Fruit fly (Drosophila melanogaster) whole organism, embryonic: ENCODE data around the gene Ret.

Experiments used
- Blimp-1 ChIP-seq: fragments of 200-800 bp; sonication (Bioruptor generic); optimal IDR thresholded peaks from 3 replicates; lab custom pipeline; 2018; ENCODE audit warnings: missing biosample characterization, missing genetic modification characterization, mild to moderate bottlenecking, moderate library complexity, missing genetic modification reagents
- BtbVII ChIP-seq: fragments of 200-800 bp; sonication (Bioruptor generic); optimal IDR thresholded peaks from 3 replicates; lab custom pipeline; 2017; ENCODE audit warnings: missing biosample characterization, mild to moderate bottlenecking, missing genetic modification characterization
- CG10543 ChIP-seq: fragments of 200-800 bp; sonication (Bioruptor generic); optimal IDR thresholded peaks from 3 replicates; lab custom pipeline; 2017; ENCODE audit warnings: missing biosample characterization, mild to moderate bottlenecking, missing genetic modification characterization, moderate library complexity
- CG11085 ChIP-seq: fragments of 200-800 bp; sonication (Bioruptor generic); IDR thresholded peaks from 2 replicates; pipeline ENCODE4 v1.3.6; 2022; ENCODE audit warnings: missing biosample characterization, missing genetic modification characterization
- CG11456 ChIP-seq: fragments of 200-800 bp; sonication (Bioruptor generic); IDR thresholded peaks from 3 replicates; pipeline ENCODE4 v1.3.6; 2022; ENCODE audit warnings: missing biosample characterization, missing genetic modification characterization
- CG11504 ChIP-seq: fragments of 200-800 bp; sonication (Bioruptor generic); optimal IDR thresholded peaks from 3 replicates; lab custom pipeline; 2019; ENCODE audit warnings: missing biosample characterization, mild to moderate bottlenecking, missing genetic modification characterization, moderate library complexity
- CG12104 ChIP-seq: fragments of 200-800 bp; sonication (Bioruptor generic); optimal IDR thresholded peaks from 3 replicates; lab custom pipeline; 2016; ENCODE audit warnings: missing biosample characterization, missing genetic modification characterization
- CG12769 ChIP-seq: fragments of 200-800 bp; sonication (Bioruptor generic); optimal IDR thresholded peaks from 2 replicates; lab custom pipeline; 2019; ENCODE audit warnings: missing biosample characterization, mild to moderate bottlenecking, missing genetic modification characterization, moderate library complexity
- CG12942 ChIP-seq: fragments of 200-800 bp; sonication (Bioruptor generic); optimal IDR thresholded peaks from 3 replicates; lab custom pipeline; 2016; ENCODE audit warnings: missing biosample characterization, missing genetic modification characterization
- CG13894 ChIP-seq: fragments of 200-800 bp; sonication (Bioruptor generic); optimal IDR thresholded peaks from 3 replicates; lab custom pipeline; 2018; ENCODE audit warnings: missing biosample characterization, mild to moderate bottlenecking, missing genetic modification characterization, moderate library complexity
- CG1603 ChIP-seq: fragments of 200-800 bp; sonication (Bioruptor generic); optimal IDR thresholded peaks from 2 replicates; lab custom pipeline; 2019; ENCODE audit warnings: missing biosample characterization, mild to moderate bottlenecking, missing genetic modification characterization, moderate library complexity
- CG17186 ChIP-seq: fragments of 200-800 bp; sonication (Bioruptor generic); optimal IDR thresholded peaks from 3 replicates; lab custom pipeline; 2017; ENCODE audit warnings: missing biosample characterization, missing genetic modification reagents, missing genetic modification characterization
- CG17829 ChIP-seq: fragments of 200-800 bp; optimal IDR thresholded peaks from 2 replicates; lab custom pipeline; 2019; ENCODE audit warnings: missing biosample characterization, mild to moderate bottlenecking, missing genetic modification characterization, moderate library complexity
- CG18599 ChIP-seq: fragments of 200-800 bp; sonication (Bioruptor generic); optimal IDR thresholded peaks from 3 replicates; lab custom pipeline; 2017; ENCODE audit warnings: missing biosample characterization, missing genetic modification characterization, mild to moderate bottlenecking, moderate library complexity, missing genetic modification reagents
- CG18764 ChIP-seq: fragments of 200-800 bp; sonication (Bioruptor generic); optimal IDR thresholded peaks from 3 replicates; lab custom pipeline; 2016; ENCODE audit warnings: missing biosample characterization, missing genetic modification characterization
- CG3726 ChIP-seq: fragments of 200-800 bp; sonication (Bioruptor generic); IDR thresholded peaks from 3 replicates; pipeline ENCODE4, ENCODE4 v1.3.6; 2022; ENCODE audit warnings: missing biosample characterization, missing genetic modification characterization
- CG3847 ChIP-seq: fragments of 200-800 bp; sonication (Bioruptor generic); IDR thresholded peaks from 2 replicates; pipeline ENCODE4 v1.3.6; 2022; ENCODE audit warnings: missing biosample characterization, missing genetic modification characterization
- CG3995 ChIP-seq: fragments of 200-800 bp; sonication (Bioruptor generic); optimal IDR thresholded peaks from 3 replicates; lab custom pipeline; 2016; ENCODE audit warnings: missing biosample characterization, missing genetic modification characterization
- CG7357 ChIP-seq: fragments of 200-800 bp; sonication (Bioruptor generic); IDR thresholded peaks from 3 replicates; pipeline ENCODE4 v1.3.6; 2022; ENCODE audit warnings: missing biosample characterization, missing genetic modification characterization
- CG7745 ChIP-seq: fragments of 200-800 bp; sonication (Bioruptor generic); optimal IDR thresholded peaks from 2 replicates; lab custom pipeline; 2018; ENCODE audit warnings: missing biosample characterization, mild to moderate bottlenecking, missing genetic modification characterization, moderate library complexity
- CG7786 ChIP-seq: fragments of 200-800 bp; sonication (Bioruptor generic); optimal IDR thresholded peaks from 2 replicates; lab custom pipeline; 2016; ENCODE audit warnings: missing biosample characterization, missing genetic modification characterization
- CG8924 ChIP-seq: fragments of 200-800 bp; optimal IDR thresholded peaks from 3 replicates; lab custom pipeline; 2019; ENCODE audit warnings: missing biosample characterization, mild to moderate bottlenecking, missing genetic modification characterization, moderate library complexity
- CHES-1-like ChIP-seq: fragments of 200-800 bp; sonication (Bioruptor generic); optimal IDR thresholded peaks from 2 replicates; lab custom pipeline; 2016; ENCODE audit warnings: missing biosample characterization, missing genetic modification characterization
- Dip2 ChIP-seq: fragments of 200-800 bp; sonication (Bioruptor generic); IDR thresholded peaks from 2 replicates; pipeline ENCODE4 v1.3.6; 2022; ENCODE audit warnings: missing biosample characterization, missing genetic modification characterization
- Dip3 ChIP-seq: fragments of 200-800 bp; sonication (Bioruptor generic); optimal IDR thresholded peaks from 3 replicates; lab custom pipeline; 2016; ENCODE audit warnings: missing biosample characterization, missing genetic modification characterization
- Gug ChIP-seq: fragments of 200-800 bp; sonication (Bioruptor generic); IDR thresholded peaks from 4 replicates; pipeline ENCODE4 v1.3.6; 2022; ENCODE audit warnings: missing biosample characterization, missing genetic modification characterization
- Hmr ChIP-seq: fragments of 200-800 bp; sonication (Bioruptor generic); optimal IDR thresholded peaks from 3 replicates; lab custom pipeline; 2017; ENCODE audit warnings: mild to moderate bottlenecking, missing biosample characterization, missing genetic modification reagents, missing genetic modification characterization
- Hr78 ChIP-seq, 2 experiments: fragments of 200-800 bp in 1 of 2; fragments of >200 bp in 1 of 2; sonication (Bioruptor generic) in 1 of 2; optimal IDR thresholded peaks; 2 replicates each; lab custom pipeline; 2017 to 2019; ENCODE audit warnings: missing biosample characterization in 2 of 2, missing genetic modification characterization in 2 of 2, mild to moderate bottlenecking in 1 of 2, moderate library complexity in 1 of 2
- Mes4 ChIP-seq: fragments of 200-800 bp; sonication (Bioruptor generic); optimal IDR thresholded peaks from 2 replicates; lab custom pipeline; 2016; ENCODE audit warnings: missing biosample characterization, missing genetic modification characterization
- NFAT ChIP-seq: fragments of 200-800 bp; sonication (Bioruptor generic); IDR thresholded peaks from 2 replicates; pipeline ENCODE4 v1.3.6; 2022; ENCODE audit warnings: missing biosample characterization, missing genetic modification characterization
- Ravus ChIP-seq: fragments of 200-800 bp; sonication (Bioruptor generic); IDR thresholded peaks from 2 replicates; pipeline ENCODE4 v1.3.6; 2022; ENCODE audit warnings: missing biosample characterization, missing genetic modification characterization
- Taf1 ChIP-seq: fragments of 200-800 bp; sonication (Bioruptor generic); IDR thresholded peaks from 2 replicates; pipeline ENCODE4 v1.3.6; 2022; ENCODE audit warnings: missing biosample characterization, missing genetic modification characterization
- Xbp1 ChIP-seq: fragments of 200-800 bp; sonication (Bioruptor generic); optimal IDR thresholded peaks from 3 replicates; lab custom pipeline; 2016; ENCODE audit warnings: missing biosample characterization, mild to moderate bottlenecking, missing genetic modification characterization
- crc ChIP-seq: fragments of 200-800 bp; sonication (Bioruptor generic); optimal IDR thresholded peaks from 2 replicates; lab custom pipeline; 2016; ENCODE audit warnings: missing biosample characterization, missing genetic modification characterization
- da ChIP-seq: fragments of 200-800 bp; sonication (Bioruptor generic); optimal IDR thresholded peaks from 2 replicates; lab custom pipeline; 2016; ENCODE audit warnings: missing biosample characterization, missing genetic modification characterization
- fd102C ChIP-seq: fragments of 200-800 bp; sonication (Bioruptor generic); optimal IDR thresholded peaks from 2 replicates; lab custom pipeline; 2018; ENCODE audit warnings: missing biosample characterization, mild to moderate bottlenecking, missing genetic modification characterization, moderate library complexity
- ftz-f1 ChIP-seq: fragments of 200-800 bp; sonication (Bioruptor generic); optimal IDR thresholded peaks from 2 replicates; lab custom pipeline; 2016; ENCODE audit warnings: missing biosample characterization, missing genetic modification characterization
- grn ChIP-seq: fragments of 200-800 bp; sonication (Bioruptor generic); optimal IDR thresholded peaks from 3 replicates; lab custom pipeline; 2017; ENCODE audit warnings: missing biosample characterization, missing genetic modification characterization
- gro ChIP-seq: fragments of 200-800 bp; sonication (Bioruptor generic); optimal IDR thresholded peaks from 2 replicates; lab custom pipeline; 2016; ENCODE audit warnings: missing biosample characterization, missing genetic modification characterization
- ham ChIP-seq: fragments of 200-800 bp; sonication (Bioruptor generic); IDR thresholded peaks from 2 replicates; pipeline ENCODE4 v1.3.6; 2022; ENCODE audit warnings: missing biosample characterization, missing genetic modification characterization
- jumu ChIP-seq: fragments of 200-800 bp; sonication (Bioruptor generic); optimal IDR thresholded peaks from 3 replicates; lab custom pipeline; 2016; ENCODE audit warnings: missing biosample characterization, missing genetic modification characterization
- onecut ChIP-seq: fragments of 200-800 bp; sonication (Bioruptor generic); IDR thresholded peaks from 2 replicates; pipeline ENCODE4 v1.3.6; 2022; ENCODE audit warnings: missing biosample characterization, missing genetic modification characterization
- pnt ChIP-seq: fragments of 200-800 bp; sonication (Bioruptor generic); optimal IDR thresholded peaks from 3 replicates; lab custom pipeline; 2016; ENCODE audit warnings: missing biosample characterization, missing genetic modification characterization
- prd ChIP-seq, 3 experiments: fragments of >200 bp in 2 of 3; fragments of 200-800 bp in 1 of 3; sonication (Bioruptor generic) in 1 of 3; optimal IDR thresholded peaks in 2 of 3; IDR thresholded peaks in 1 of 3; 2 replicates in 2 of 3; 3 replicates in 1 of 3; pipeline versions ENCODE4 v1.3.6 to Lab custom; 2017 to 2022; ENCODE audit warnings: missing biosample characterization in 1 of 3, missing genetic modification characterization in 1 of 3
- sc ChIP-seq, 3 experiments: fragments of >200 bp in 2 of 3; fragments of 200-800 bp in 1 of 3; sonication (Bioruptor generic) in 1 of 3; optimal IDR thresholded peaks; 2 replicates in 2 of 3; 3 replicates in 1 of 3; lab custom pipeline; 2017; ENCODE audit warnings: mild to moderate bottlenecking in 1 of 3, missing biosample characterization in 1 of 3, missing genetic modification characterization in 1 of 3, missing genetic modification reagents in 1 of 3
- stwl ChIP-seq: fragments of 200-800 bp; sonication (Bioruptor generic); optimal IDR thresholded peaks from 3 replicates; lab custom pipeline; 2018; ENCODE audit warnings: missing biosample characterization, mild to moderate bottlenecking, missing genetic modification characterization, moderate library complexity
- sug ChIP-seq: fragments of 200-800 bp; optimal IDR thresholded peaks from 2 replicates; lab custom pipeline; 2019; ENCODE audit warnings: missing biosample characterization, mild to moderate bottlenecking, missing genetic modification characterization, moderate library complexity
- unc-4 ChIP-seq: fragments of 200-800 bp; sonication (Bioruptor generic); IDR thresholded peaks from 2 replicates; pipeline ENCODE4 v1.3.6; 2022; ENCODE audit warnings: missing biosample characterization, missing genetic modification characterization; ENCODE audit not compliant: partially characterized antibody
- usp ChIP-seq: fragments of >200 bp; optimal IDR thresholded peaks from 2 replicates; lab custom pipeline; 2017; ENCODE audit warnings: missing biosample characterization, missing genetic modification characterization

Gene Ret

DNA sequence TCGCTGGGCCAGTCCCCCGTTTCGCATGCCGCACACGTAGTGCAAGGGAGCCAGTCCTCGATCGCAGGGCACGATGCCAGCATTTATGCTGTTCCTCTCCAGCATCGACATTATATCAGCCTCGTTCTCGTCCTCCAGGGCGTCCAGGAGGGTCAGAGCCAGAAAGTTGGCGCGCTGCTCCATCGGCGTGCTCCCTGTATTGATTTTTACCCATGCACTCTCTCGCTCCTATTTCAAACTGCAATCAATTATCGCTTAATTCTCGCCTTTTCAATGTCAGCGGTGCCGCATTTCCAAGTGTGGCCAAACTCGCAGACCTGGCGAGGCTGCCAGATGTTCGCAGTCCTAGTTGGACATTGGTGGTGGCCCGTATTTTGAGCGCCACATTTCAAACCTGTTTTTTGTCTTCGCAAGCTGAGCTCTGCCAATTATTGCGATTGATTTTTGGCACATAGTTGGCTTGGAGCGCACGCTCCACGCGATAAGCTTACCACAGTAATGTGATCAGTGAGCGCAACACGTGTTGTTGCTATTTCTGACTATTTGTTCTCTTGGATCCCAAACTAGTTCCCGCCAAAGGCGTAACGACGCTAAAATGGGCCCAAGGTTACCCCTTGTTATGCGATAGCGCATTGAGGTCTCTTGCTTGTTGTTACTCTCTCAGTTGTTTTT lies 19.8 kb upstream of the Ret start, which contains the start of gene CG8679:
Gene CG8679 (minus strand): TSS at position 305 of the 672 bp plus-strand sequence.
- TF ChIP-seq onecut = peak; percentile 32
- TF ChIP-seq CG12769 (tag; lab: Kevin White, UChicago) = peak; percentile 75
- no peak for TF ChIP-seq CG7745 (tag; lab: Kevin White, UChicago)
- no peak for TF ChIP-seq Gug
- TF ChIP-seq CG3847 (GFP tag; lab: Robert Waterston, UW) = peak; percentile 56
- peak; percentile 97 for TF ChIP-seq ftz-f1 (GFP tag; lab: Kevin White, UChicago)
- TF ChIP-seq ham = no peak
- TF ChIP-seq usp (GFP tag; lab: Kevin White, UChicago) = no peak
- peak; percentile 78 for TF ChIP-seq sug (tag; lab: Kevin White, UChicago)
- no peak for TF ChIP-seq CG3995
- TF ChIP-seq CG11456 (GFP tag; lab: Robert Waterston, UW) = no peak
- no peak for TF ChIP-seq fd102C
- TF ChIP-seq Taf1 (GFP tag; lab: Robert Waterston, UW) = no peak
- TF ChIP-seq pnt (GFP tag; lab: Kevin White, UChicago) = no peak
- no peak for TF ChIP-seq BtbVII (GFP tag; lab: Kevin White, UChicago)
- TF ChIP-seq prd (optimal IDR thresholded peaks at IDR 0.05; lab: Kevin White, UChicago) = no peak
- TF ChIP-seq prd (GFP tag; IDR thresholded peaks at IDR 0.05; lab: Robert Waterston, UW) = 0 out of 3 replicates have a peak, but pooled peaks have one; percentile 24
- TF ChIP-seq CG12104 (GFP tag; lab: Kevin White, UChicago) = no peak
- no peak for TF ChIP-seq CG7786
- TF ChIP-seq Xbp1 (GFP tag; lab: Kevin White, UChicago) = no peak
- TF ChIP-seq CG7357 (GFP tag; lab: Robert Waterston, UW) = no peak
- TF ChIP-seq Dip3 = no peak
- TF ChIP-seq Ravus (GFP tag; lab: Robert Waterston, UW) = no peak
- peak; percentile 16 for TF ChIP-seq CG8924 (tag; lab: Kevin White, UChicago)
- TF ChIP-seq CG11085 (GFP tag; lab: Robert Waterston, UW) = no peak
- peak; percentile 20 for TF ChIP-seq CG18599 (GFP tag; lab: Kevin White, UChicago)
- no peak for TF ChIP-seq NFAT (GFP tag; lab: Robert Waterston, UW)
- TF ChIP-seq grn (GFP tag; lab: Kevin White, UChicago) = no peak
- TF ChIP-seq Blimp-1 (GFP tag; lab: Kevin White, UChicago) = no peak
- TF ChIP-seq CG17829 (tag; lab: Kevin White, UChicago) = peak; percentile 31
- peak; percentile 55 for TF ChIP-seq CG10543
- peak; percentile 16 for TF ChIP-seq CHES-1-like (GFP tag; lab: Kevin White, UChicago)
- TF ChIP-seq Hmr (GFP tag; lab: Kevin White, UChicago) = no peak
- peak; percentile 67 for TF ChIP-seq CG17186 (GFP tag; lab: Kevin White, UChicago)
- no peak for TF ChIP-seq sc (optimal IDR thresholded peaks at IDR 0.05; lab: Kevin White, UChicago)
- TF ChIP-seq sc (GFP tag; optimal IDR thresholded peaks at IDR 0.05; lab: Kevin White, UChicago) = no peak
- TF ChIP-seq CG1603 = peak; percentile 83
- TF ChIP-seq Dip2 (GFP tag; lab: Robert Waterston, UW) = no peak
- TF ChIP-seq jumu (GFP tag; lab: Kevin White, UChicago) = peak; percentile 18
- TF ChIP-seq CG11504 (tag; lab: Kevin White, UChicago) = no peak
- no peak for TF ChIP-seq CG3726 (GFP tag; lab: Robert Waterston, UW)
- no peak for TF ChIP-seq da (GFP tag; lab: Kevin White, UChicago)
- peak; percentile 26 for TF ChIP-seq CG13894
- peak; percentile 19 for TF ChIP-seq gro (GFP tag; lab: Kevin White, UChicago)
- peak; percentile 58 for TF ChIP-seq stwl (tag; lab: Kevin White, UChicago)
- no peak for TF ChIP-seq crc (GFP tag; lab: Kevin White, UChicago)
- no peak for TF ChIP-seq Hr78 (GFP tag; optimal IDR thresholded peaks at IDR 0.05; lab: Kevin White, UChicago)
- TF ChIP-seq unc-4 (GFP tag; lab: Robert Waterston, UW) = peak; percentile 49
- no peak for TF ChIP-seq CG18764 (GFP tag; lab: Kevin White, UChicago)
- no peak for TF ChIP-seq CG12942 (GFP tag; lab: Kevin White, UChicago)
- TF ChIP-seq Mes4 (GFP tag; lab: Kevin White, UChicago) = no peak
